Fruit fly (Drosophila melanogaster): ENCODE results near the gene CG8219.

The CG8219 gene

dm6 chr3L:6188995-6189927 lies 11.0 kb upstream of the CG8219 start, which contains the start of the genes D19A and CG7386 (continued):
- no peak for TF ChIP-seq CG10565 (GFP tag; optimal IDR thresholded peaks at IDR 0.05)
- peak; percentile 44; the same call in 1 of the 2 replicates for TF ChIP-seq Rx (GFP tag; IDR thresholded peaks at IDR 0.05)
- TF ChIP-seq jumu (GFP tag; optimal IDR thresholded peaks at IDR 0.05), result peak; percentile 37
- TF ChIP-seq E2f1 (GFP tag; IDR thresholded peaks at IDR 0.05), result peak; percentile 59
- TF ChIP-seq Drgx (GFP tag; IDR thresholded peaks at IDR 0.05), result peak; percentile 55
- TF ChIP-seq CG6683 (GFP tag; optimal IDR thresholded peaks at IDR 0.05), result no peak
- peak; percentile 66 for TF ChIP-seq CG13624 (GFP tag; optimal IDR thresholded peaks at IDR 0.05)
- no peak for TF ChIP-seq aop (GFP tag; IDR thresholded peaks at IDR 0.05)
- no peak for TF ChIP-seq CG11398 (GFP tag; optimal IDR thresholded peaks at IDR 0.05)
- no peak for TF ChIP-seq Lim3 (GFP tag; IDR thresholded peaks at IDR 0.05)
- peak; percentile 11 for TF ChIP-seq Fer2 (tag; optimal IDR thresholded peaks at IDR 0.05)
- TF ChIP-seq chn (GFP tag; optimal IDR thresholded peaks at IDR 0.05), result peak; percentile 64
- peak; percentile 49 for TF ChIP-seq her (GFP tag; optimal IDR thresholded peaks at IDR 0.05)
- TF ChIP-seq CG3838 (GFP tag; optimal IDR thresholded peaks at IDR 0.05), result no peak
- TF ChIP-seq CG1024 (GFP tag; IDR thresholded peaks at IDR 0.05), result peak; percentile 57
- TF ChIP-seq CG1647 (GFP tag; optimal IDR thresholded peaks at IDR 0.05), result peak; percentile 55
- peak; percentile 57 for TF ChIP-seq Taf1 (GFP tag; IDR thresholded peaks at IDR 0.05)
- peak; percentile 60 for TF ChIP-seq Fer1 (GFP tag; optimal IDR thresholded peaks at IDR 0.05)
- TF ChIP-seq Tbp (GFP tag; optimal IDR thresholded peaks at IDR 0.05), result no peak
- no peak; the same call in none of the 2 replicates for TF ChIP-seq esg (GFP tag; conservative IDR thresholded peaks at IDR 0.05)
- TF ChIP-seq B-H1 (GFP tag; IDR thresholded peaks at IDR 0.05), result peak; percentile 16; the same call in 2 of the 3 replicates
- TF ChIP-seq ken (GFP tag; IDR thresholded peaks at IDR 0.05), result peak; percentile 59; the same call in 1 of the 3 replicates
- no peak for TF ChIP-seq run (tag; optimal IDR thresholded peaks at IDR 0.05)
- peak; percentile 52 for TF ChIP-seq ab (GFP tag; optimal IDR thresholded peaks at IDR 0.05)
- peak; percentile 5 for TF ChIP-seq tup (GFP tag; optimal IDR thresholded peaks at IDR 0.05)
- peak; percentile 62 for TF ChIP-seq CG18262 (tag; optimal IDR thresholded peaks at IDR 0.05)
- TF ChIP-seq twi (tag; optimal IDR thresholded peaks at IDR 0.05), result no peak
- no peak for TF ChIP-seq ato (GFP tag; IDR thresholded peaks at IDR 0.05; ENCODE audit: partially characterized antibody)
- TF ChIP-seq dati (GFP tag; IDR thresholded peaks at IDR 0.05), result no peak
- TF ChIP-seq D (optimal IDR thresholded peaks at IDR 0.05), result no peak
- peak; percentile 14 for TF ChIP-seq D (GFP tag; optimal IDR thresholded peaks at IDR 0.05)
- TF ChIP-seq CG4617 (GFP tag; optimal IDR thresholded peaks at IDR 0.05; ENCODE audit: borderline replicate concordance), result peak; percentile 7
- peak; percentile 46; the same call in 1 of the 2 replicates for TF ChIP-seq CG32772 (GFP tag; IDR thresholded peaks at IDR 0.05)
- TF ChIP-seq CG11723 (GFP tag; optimal IDR thresholded peaks at IDR 0.05), result peak; percentile 16
- TF ChIP-seq Gug (GFP tag; IDR thresholded peaks at IDR 0.05), result peak; percentile 75; the same call in 3 of the 4 replicates
- TF ChIP-seq Med (GFP tag), result peak; percentile 94
- no peak for TF ChIP-seq mld (GFP tag; IDR thresholded peaks at IDR 0.05; ENCODE audit: partially characterized antibody)
- peak; percentile 68; the same call in 2 of the 3 replicates for TF ChIP-seq Mrtf (GFP tag; IDR thresholded peaks at IDR 0.05)
- no peak for TF ChIP-seq gro (GFP tag; optimal IDR thresholded peaks at IDR 0.05)
- TF ChIP-seq stwl (tag; optimal IDR thresholded peaks at IDR 0.05), result peak; percentile 62
- no peak for TF ChIP-seq NC2α (GFP tag; optimal IDR thresholded peaks at IDR 0.05)
- TF ChIP-seq CG1832 (GFP tag; optimal IDR thresholded peaks at IDR 0.05), result no peak
- TF ChIP-seq CG13775 (GFP tag; optimal IDR thresholded peaks at IDR 0.05), result peak; percentile 17
- TF ChIP-seq CG7357 (GFP tag; IDR thresholded peaks at IDR 0.05), result no peak
- no peak for TF ChIP-seq br (optimal IDR thresholded peaks at IDR 0.05)
- TF ChIP-seq Meics (GFP tag; optimal IDR thresholded peaks at IDR 0.05), result peak; percentile 55
- TF ChIP-seq Ravus (GFP tag; IDR thresholded peaks at IDR 0.05), result no peak
- peak; percentile 12 for TF ChIP-seq CG16815 (GFP tag; optimal IDR thresholded peaks at IDR 0.05)
- TF ChIP-seq Atf-2 (GFP tag; optimal IDR thresholded peaks at IDR 0.05), result peak; percentile 41
